Worm (Caenorhabditis elegans) whole organism, L4/young adult: ENCODE data around the gene twk-31.

ENCODE experiments used
- dao-5 ChIP-seq: sonication (generic microtip); optimal IDR thresholded peaks from 2 replicates; lab custom pipeline; 2016; ENCODE audit warnings: missing genotype, missing genetic modification characterization, moderate library complexity, missing compliant biosample characterization
- him-1 ChIP-seq: sonication (generic microtip); optimal IDR thresholded peaks from 2 replicates; lab custom pipeline; 2016; ENCODE audit warnings: missing genotype, missing genetic modification reagents, missing genetic modification characterization, missing compliant biosample characterization

- TF ChIP-seq him-1 (tag; lab: Kevin White, UChicago) (no peak), dao-5 (tag; lab: Kevin White, UChicago) (no peak)
Observed at ce11 chrIII:11419551-11419950, 9.1 kb downstream of the twk-31 start.
